Worm (Caenorhabditis elegans) whole organism, mixed stage, embryonic: ENCODE data around the gene VY10G11R.1.

Experiments
- bed-3 ChIP-seq: fragments of 200-800 bp; sonication (Bioruptor generic); optimal IDR thresholded peaks from 3 replicates; lab custom pipeline; 2018; ENCODE audit warnings: mild to moderate bottlenecking, missing genetic modification characterization, moderate library complexity, missing compliant biosample characterization
- ceh-43 ChIP-seq: fragments of 200-800 bp; sonication (Bioruptor generic); optimal IDR thresholded peaks from 2 replicates; lab custom pipeline; 2018; ENCODE audit warnings: mild to moderate bottlenecking, missing genetic modification characterization, moderate library complexity, missing compliant biosample characterization
- flh-1 ChIP-seq: fragments of 200-800 bp; sonication (Bioruptor generic); optimal IDR thresholded peaks from 2 replicates; lab custom pipeline; 2018; ENCODE audit warnings: mild to moderate bottlenecking, missing genetic modification characterization, moderate library complexity, missing compliant biosample characterization
- ham-2 ChIP-seq: fragments of 200-800 bp; sonication (Bioruptor generic); optimal IDR thresholded peaks from 2 replicates; lab custom pipeline; 2018; ENCODE audit warnings: mild to moderate bottlenecking, missing genetic modification characterization, missing compliant biosample characterization
- mep-1 ChIP-seq: fragments of 150-350 bp; optimal IDR thresholded peaks from 2 replicates; lab custom pipeline; 2017; ENCODE audit warnings: missing biosample characterization, missing genetic modification reagents, missing genetic modification characterization, inconsistent platforms
- sem-2 ChIP-seq: fragments of 200-800 bp; sonication (Bioruptor generic); optimal IDR thresholded peaks from 2 replicates; lab custom pipeline; 2018; ENCODE audit warnings: mild to moderate bottlenecking, missing genetic modification characterization, missing compliant biosample characterization
- tbx-8 ChIP-seq: fragments of 200-800 bp; sonication (Bioruptor generic); optimal IDR thresholded peaks from 2 replicates; lab custom pipeline; 2018; ENCODE audit warnings: mild to moderate bottlenecking, missing genetic modification characterization, moderate library complexity, missing compliant biosample characterization

- TF ChIP-seq mep-1 (tag; lab: Kevin White, UChicago): no peak
- TF ChIP-seq flh-1 (GFP tag; lab: Kevin White, UChicago): no peak
- no peak for TF ChIP-seq tbx-8 (GFP tag; lab: Kevin White, UChicago)
- no peak for TF ChIP-seq sem-2 (GFP tag; lab: Kevin White, UChicago)
- no peak for TF ChIP-seq ham-2 (GFP tag; lab: Kevin White, UChicago)
- TF ChIP-seq bed-3 (GFP tag; lab: Kevin White, UChicago): no peak
- no peak for TF ChIP-seq ceh-43 (GFP tag; lab: Kevin White, UChicago)
Observed at ce11 chrIV:16477169-16477568, 6.4 kb upstream of the VY10G11R.1 start, which contains the start of gene Y51H4A.1.
